Worm (Caenorhabditis elegans): ENCODE measurements around the gene F22B7.3.

DNA sequence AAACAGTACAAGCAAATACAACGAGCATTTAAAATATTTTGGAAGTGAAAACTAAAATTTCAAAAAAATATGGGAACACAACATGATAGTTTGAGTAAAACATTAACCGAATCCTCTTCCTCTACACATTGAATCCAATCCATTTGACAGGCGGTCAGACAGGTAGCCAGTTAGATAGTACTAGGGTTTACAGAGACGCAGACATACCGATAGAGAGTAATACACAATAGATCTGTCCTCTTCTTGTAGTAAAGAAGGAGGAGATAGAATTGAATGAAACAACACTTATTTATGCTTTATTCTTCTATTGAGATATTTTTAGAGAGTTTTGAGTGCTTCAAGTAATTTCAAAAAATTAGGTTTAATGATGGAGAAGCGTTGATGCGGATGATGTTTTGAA lies 20.0 kb downstream of the F22B7.3 start:
- no peak for TF ChIP-seq repo-1 (tag; optimal IDR thresholded peaks at IDR 0.05)
- TF ChIP-seq Y53F4B.3 (GFP tag; IDR thresholded peaks at IDR 0.05) = no peak
- no peak for TF ChIP-seq ztf-18 (tag; optimal IDR thresholded peaks at IDR 0.05)
- TF ChIP-seq ets-4 (GFP tag; optimal IDR thresholded peaks at IDR 0.05) = no peak
- TF ChIP-seq ZK185.1 (tag; optimal IDR thresholded peaks at IDR 0.05; ENCODE audit: poor library complexity, severe bottlenecking) = no peak
- no peak for TF ChIP-seq egrh-3 (GFP tag; IDR thresholded peaks at IDR 0.05)
- TF ChIP-seq ama-1 (optimal IDR thresholded peaks at IDR 0.05) = no peak
- no peak for TF ChIP-seq ama-1 (GFP tag; optimal IDR thresholded peaks at IDR 0.05)
- TF ChIP-seq sea-2 (GFP tag; IDR thresholded peaks at IDR 0.05) = no peak
- TF ChIP-seq F23B12.7 (tag; optimal IDR thresholded peaks at IDR 0.05; ENCODE audit: insufficient read depth) = no peak
- no peak for TF ChIP-seq lin-40 (tag; optimal IDR thresholded peaks at IDR 0.05)

Data from whole organism, young adult.